Fruit fly (Drosophila melanogaster) whole organism, embryonic: ENCODE measurements around the gene Cyp1.

Experiments used
- Awh ChIP-seq: fragments of 200-800 bp; sonication (Bioruptor generic); IDR thresholded peaks from 2 replicates; pipeline ENCODE4, ENCODE4 v1.3.6; 2022; ENCODE audit warnings: missing biosample characterization, missing genetic modification characterization
- Bdp1 ChIP-seq: fragments of 200-800 bp; sonication (Bioruptor generic); optimal IDR thresholded peaks from 3 replicates; lab custom pipeline; 2016; ENCODE audit warnings: missing biosample characterization, missing genetic modification characterization
- CG10267 ChIP-seq: fragments of 200-800 bp; sonication (Bioruptor generic); optimal IDR thresholded peaks from 2 replicates; lab custom pipeline; 2018; ENCODE audit warnings: missing biosample characterization, mild to moderate bottlenecking, missing genetic modification characterization, moderate library complexity
- CG12219 ChIP-seq: fragments of 200-800 bp; sonication (Bioruptor generic); optimal IDR thresholded peaks from 3 replicates; lab custom pipeline; 2018; ENCODE audit warnings: missing biosample characterization, mild to moderate bottlenecking, missing genetic modification characterization
- CG12391 ChIP-seq: fragments of 200-800 bp; sonication (Bioruptor generic); optimal IDR thresholded peaks from 3 replicates; lab custom pipeline; 2018; ENCODE audit warnings: missing biosample characterization, mild to moderate bottlenecking, missing genetic modification characterization, moderate library complexity
- CG13624 ChIP-seq: fragments of 200-800 bp; sonication (Bioruptor generic); optimal IDR thresholded peaks from 2 replicates; lab custom pipeline; 2016; ENCODE audit warnings: missing biosample characterization, missing genetic modification characterization
- CG14860 ChIP-seq: fragments of 200-800 bp; sonication (Bioruptor generic); IDR thresholded peaks from 3 replicates; pipeline ENCODE4 v1.3.6; 2022; ENCODE audit warnings: missing biosample characterization, missing genetic modification characterization; ENCODE audit not compliant: partially characterized antibody
- CG17385 ChIP-seq: fragments of 200-800 bp; sonication (Bioruptor generic); optimal IDR thresholded peaks from 3 replicates; lab custom pipeline; 2018; ENCODE audit warnings: missing biosample characterization, mild to moderate bottlenecking, missing genetic modification characterization
- CG1832 ChIP-seq: fragments of 200-800 bp; sonication (Bioruptor generic); optimal IDR thresholded peaks from 2 replicates; lab custom pipeline; 2017; ENCODE audit warnings: missing biosample characterization, mild to moderate bottlenecking, missing genetic modification characterization, inconsistent platforms
- CG18764 ChIP-seq: fragments of 200-800 bp; sonication (Bioruptor generic); optimal IDR thresholded peaks from 3 replicates; lab custom pipeline; 2016; ENCODE audit warnings: missing biosample characterization, missing genetic modification characterization
- CG31224 ChIP-seq: fragments of 200-800 bp; sonication (Bioruptor generic); IDR thresholded peaks from 2 replicates; pipeline ENCODE4 v1.3.6; 2022; ENCODE audit warnings: missing biosample characterization, missing genetic modification characterization
- CG3726 ChIP-seq: fragments of 200-800 bp; sonication (Bioruptor generic); IDR thresholded peaks from 3 replicates; pipeline ENCODE4, ENCODE4 v1.3.6; 2022; ENCODE audit warnings: missing biosample characterization, missing genetic modification characterization
- CG6254 ChIP-seq: fragments of 200-800 bp; sonication (Bioruptor generic); optimal IDR thresholded peaks from 3 replicates; lab custom pipeline; 2017; ENCODE audit warnings: mild to moderate bottlenecking, missing biosample characterization, missing genetic modification reagents, missing genetic modification characterization
- CG6683 ChIP-seq: fragments of 200-800 bp; sonication (Bioruptor generic); optimal IDR thresholded peaks from 2 replicates; lab custom pipeline; 2017; ENCODE audit warnings: missing biosample characterization, mild to moderate bottlenecking, missing genetic modification characterization, missing genetic modification reagents
- CG8089 ChIP-seq: fragments of 200-800 bp; sonication (Bioruptor generic); optimal IDR thresholded peaks from 3 replicates; lab custom pipeline; 2016; ENCODE audit warnings: missing biosample characterization, missing genetic modification characterization
- Dbx ChIP-seq: fragments of 200-800 bp; sonication (Bioruptor generic); IDR thresholded peaks from 3 replicates; pipeline ENCODE4 v1.3.6; 2022; ENCODE audit warnings: missing biosample characterization, missing genetic modification characterization
- Dll ChIP-seq: fragments of 200-800 bp; sonication (Bioruptor generic); IDR thresholded peaks from 4 replicates; pipeline ENCODE4 v1.3.6; 2022; ENCODE audit warnings: missing biosample characterization, missing genetic modification characterization; ENCODE audit not compliant: partially characterized antibody
- Doc3 ChIP-seq: fragments of 200-800 bp; sonication (Bioruptor generic); IDR thresholded peaks from 3 replicates; pipeline ENCODE4 v1.3.6; 2022; ENCODE audit warnings: missing biosample characterization, missing genetic modification characterization; ENCODE audit not compliant: partially characterized antibody
- E2f1 ChIP-seq: fragments of 200-800 bp; sonication (Bioruptor generic); IDR thresholded peaks from 2 replicates; pipeline ENCODE4 v1.3.6; 2022; ENCODE audit warnings: missing biosample characterization, missing genetic modification characterization
- HLH4C ChIP-seq: fragments of 200-800 bp; sonication (Bioruptor generic); IDR thresholded peaks from 3 replicates; pipeline ENCODE4 v1.3.6; 2022; ENCODE audit warnings: missing biosample characterization, missing genetic modification characterization; ENCODE audit not compliant: partially characterized antibody
- Hand ChIP-seq: fragments of 200-800 bp; sonication (Bioruptor generic); optimal IDR thresholded peaks from 2 replicates; lab custom pipeline; 2017; ENCODE audit warnings: mild to moderate bottlenecking, missing biosample characterization, missing genetic modification reagents, missing genetic modification characterization
- Hr39 ChIP-seq: fragments of >200 bp; optimal IDR thresholded peaks from 2 replicates; lab custom pipeline; 2017
- Lpt ChIP-seq: fragments of >200 bp; optimal IDR thresholded peaks from 2 replicates; lab custom pipeline; 2018; ENCODE audit warnings: missing biosample characterization, missing genetic modification characterization
- Nf-YC ChIP-seq: fragments of 200-800 bp; optimal IDR thresholded peaks from 3 replicates; lab custom pipeline; 2019; ENCODE audit warnings: missing biosample characterization, mild to moderate bottlenecking, missing genetic modification characterization, moderate library complexity
- Rfx ChIP-seq: fragments of 200-800 bp; sonication (Bioruptor generic); IDR thresholded peaks from 2 replicates; pipeline ENCODE4 v1.3.6; 2022; ENCODE audit warnings: missing biosample characterization, missing genetic modification characterization
- TFAM ChIP-seq: fragments of 200-800 bp; sonication (Bioruptor generic); optimal IDR thresholded peaks from 2 replicates; lab custom pipeline; 2017; ENCODE audit warnings: missing biosample characterization, missing genetic modification characterization, inconsistent platforms
- ara ChIP-seq: fragments of 200-800 bp; sonication (Bioruptor generic); IDR thresholded peaks from 2 replicates; pipeline ENCODE4 v1.3.6; 2022; ENCODE audit warnings: missing biosample characterization, missing genetic modification characterization
- btn ChIP-seq: fragments of 200-800 bp; sonication (Bioruptor generic); optimal IDR thresholded peaks from 2 replicates; lab custom pipeline; 2016; ENCODE audit warnings: missing biosample characterization, missing genetic modification characterization
- corto ChIP-seq: fragments of 200-800 bp; sonication (Bioruptor generic); optimal IDR thresholded peaks from 2 replicates; lab custom pipeline; 2016; ENCODE audit warnings: missing biosample characterization, mild to moderate bottlenecking, missing genetic modification characterization, moderate library complexity
- dan ChIP-seq: fragments of 200-800 bp; sonication (Bioruptor generic); IDR thresholded peaks from 2 replicates; pipeline ENCODE4 v1.3.6; 2022; ENCODE audit warnings: missing biosample characterization, missing genetic modification characterization
- fd96Cb ChIP-seq: fragments of 200-800 bp; sonication (Bioruptor generic); optimal IDR thresholded peaks from 2 replicates; lab custom pipeline; 2018; ENCODE audit warnings: missing biosample characterization, mild to moderate bottlenecking, missing genetic modification characterization, moderate library complexity
- gcm ChIP-seq: fragments of 200-800 bp; sonication (Bioruptor generic); optimal IDR thresholded peaks from 2 replicates; lab custom pipeline; 2019; ENCODE audit warnings: missing biosample characterization, mild to moderate bottlenecking, missing genetic modification characterization, moderate library complexity
- jing ChIP-seq: fragments of 200-800 bp; sonication (Bioruptor generic); optimal IDR thresholded peaks from 2 replicates; lab custom pipeline; 2018; ENCODE audit warnings: missing biosample characterization, mild to moderate bottlenecking, missing genetic modification characterization
- kni ChIP-seq: fragments of 200-800 bp; sonication (Bioruptor generic); optimal IDR thresholded peaks from 3 replicates; lab custom pipeline; 2017; ENCODE audit warnings: mild to moderate bottlenecking, missing biosample characterization, missing genetic modification reagents, missing genetic modification characterization
- lilli ChIP-seq: fragments of 200-800 bp; sonication (Bioruptor generic); optimal IDR thresholded peaks from 3 replicates; lab custom pipeline; 2016; ENCODE audit warnings: missing biosample characterization, missing genetic modification characterization
- lola ChIP-seq, 3 experiments: fragments of >200 bp in 2 of 3; fragments of 200-800 bp in 1 of 3; sonication (Bioruptor generic) in 1 of 3; optimal IDR thresholded peaks; 2 replicates each; lab custom pipeline; 2017 to 2019; ENCODE audit warnings: missing biosample characterization in 3 of 3, missing genetic modification characterization in 3 of 3, mild to moderate bottlenecking in 1 of 3, moderate library complexity in 1 of 3
- luna ChIP-seq: fragments of 200-800 bp; sonication (Bioruptor generic); optimal IDR thresholded peaks from 2 replicates; lab custom pipeline; 2016; ENCODE audit warnings: missing biosample characterization, missing genetic modification characterization
- mld ChIP-seq: fragments of 200-800 bp; sonication (Bioruptor generic); IDR thresholded peaks from 3 replicates; pipeline ENCODE4 v1.3.6; 2022; ENCODE audit warnings: missing biosample characterization, missing genetic modification characterization; ENCODE audit not compliant: partially characterized antibody
- nau ChIP-seq: fragments of 200-800 bp; sonication (Bioruptor generic); optimal IDR thresholded peaks from 3 replicates; lab custom pipeline; 2017; ENCODE audit warnings: missing biosample characterization, mild to moderate bottlenecking, missing genetic modification characterization, missing genetic modification reagents
- p53 ChIP-seq: fragments of 200-800 bp; sonication (Bioruptor generic); optimal IDR thresholded peaks from 2 replicates; lab custom pipeline; 2016; ENCODE audit warnings: missing biosample characterization, missing genetic modification characterization
- pfk ChIP-seq: fragments of 200-800 bp; sonication (Bioruptor generic); optimal IDR thresholded peaks from 2 replicates; lab custom pipeline; 2018; ENCODE audit warnings: missing biosample characterization, mild to moderate bottlenecking, missing genetic modification characterization, moderate library complexity
- pros ChIP-seq: fragments of 200-800 bp; sonication (Bioruptor generic); optimal IDR thresholded peaks from 3 replicates; lab custom pipeline; 2019; ENCODE audit warnings: missing biosample characterization, mild to moderate bottlenecking, missing genetic modification characterization, moderate library complexity
- ranshi ChIP-seq: fragments of 200-800 bp; sonication (Bioruptor generic); IDR thresholded peaks from 2 replicates; pipeline ENCODE4 v1.3.6; 2022; ENCODE audit warnings: missing biosample characterization, missing genetic modification characterization
- repo ChIP-seq: fragments of 200-800 bp; sonication (Bioruptor generic); optimal IDR thresholded peaks from 2 replicates; lab custom pipeline; 2016; ENCODE audit warnings: missing biosample characterization, missing genetic modification characterization
- salm ChIP-seq: fragments of 200-800 bp; sonication (Bioruptor generic); optimal IDR thresholded peaks from 2 replicates; lab custom pipeline; 2018; ENCODE audit warnings: missing biosample characterization, mild to moderate bottlenecking, missing genetic modification characterization
- sens ChIP-seq: fragments of 200-800 bp; sonication (Bioruptor generic); peaks from one replicate; lab custom pipeline; 2016; ENCODE audit warnings: missing biosample characterization, missing genetic modification characterization
- sr ChIP-seq: fragments of 200-800 bp; sonication (Bioruptor generic); IDR thresholded peaks from 3 replicates; pipeline ENCODE4 v1.3.6; 2022; ENCODE audit warnings: missing biosample characterization, missing genetic modification characterization
- tna ChIP-seq: fragments of 200-800 bp; sonication (Bioruptor generic); IDR thresholded peaks from 2 replicates; pipeline ENCODE4 v1.3.6; 2022; ENCODE audit warnings: missing biosample characterization, missing genetic modification characterization; ENCODE audit not compliant: partially characterized antibody
- tx ChIP-seq: fragments of 200-800 bp; sonication (Bioruptor generic); optimal IDR thresholded peaks from 2 replicates; lab custom pipeline; 2016; ENCODE audit warnings: missing biosample characterization, missing genetic modification characterization
- zen ChIP-seq: fragments of 200-800 bp; sonication (Bioruptor generic); optimal IDR thresholded peaks from 3 replicates; lab custom pipeline; 2018; ENCODE audit warnings: missing biosample characterization, mild to moderate bottlenecking, missing genetic modification characterization, moderate library complexity

Cyp1 gene

dm6 chrX:16278783-16279182 lies 41.4 kb downstream of the Cyp1 start (continued):
- TF ChIP-seq repo (GFP tag; lab: Kevin White, UChicago) (peak; percentile 60), tx (GFP tag; lab: Kevin White, UChicago) (peak; percentile 31), Dbx (GFP tag; lab: Robert Waterston, UW) (peak; percentile 53; the same call in 1 of the 3 replicates), pros (GFP tag; lab: Kevin White, UChicago) (peak; percentile 75), p53 (GFP tag; lab: Kevin White, UChicago) (no peak), corto (GFP tag; lab: Kevin White, UChicago) (peak; percentile 40), btn (GFP tag; lab: Kevin White, UChicago) (no peak), luna (GFP tag; lab: Kevin White, UChicago) (no peak), E2f1 (GFP tag; lab: Robert Waterston, UW) (peak; percentile 81), lola (GFP tag; optimal IDR thresholded peaks at IDR 0.05; lab: Kevin White, UChicago) (peak in 1 of 3 experiments; percentile 86), gcm (GFP tag; lab: Kevin White, UChicago) (peak; percentile 84), CG10267 (tag; lab: Kevin White, UChicago) (peak; percentile 82), CG12219 (GFP tag; lab: Kevin White, UChicago) (peak; percentile 87), CG18764 (GFP tag; lab: Kevin White, UChicago) (peak; percentile 97), CG12391 (tag; lab: Kevin White, UChicago) (peak; percentile 88), Hr39 (lab: Kevin White, UChicago) (no peak), CG8089 (GFP tag; lab: Kevin White, UChicago) (peak; percentile 16), tna (GFP tag; lab: Robert Waterston, UW) (no peak), dan (GFP tag; lab: Robert Waterston, UW) (peak; percentile 63; the same call in 1 of the 2 replicates), Lpt (GFP tag; lab: Kevin White, UChicago) (no peak), CG1832 (GFP tag; lab: Kevin White, UChicago) (no peak), fd96Cb (tag; lab: Kevin White, UChicago) (peak; percentile 80), Doc3 (GFP tag; lab: Robert Waterston, UW) (no peak), CG17385 (GFP tag; lab: Kevin White, UChicago) (peak; percentile 83), CG6254 (GFP tag; lab: Kevin White, UChicago) (peak; percentile 93), Awh (GFP tag; lab: Robert Waterston, UW) (peak; percentile 87), jing (GFP tag; lab: Kevin White, UChicago) (peak; percentile 69), HLH4C (GFP tag; lab: Robert Waterston, UW) (no peak), CG31224 (GFP tag; lab: Robert Waterston, UW) (peak; percentile 60; the same call in 1 of the 2 replicates), Bdp1 (GFP tag; lab: Kevin White, UChicago) (peak; percentile 40), lilli (GFP tag; lab: Kevin White, UChicago) (peak; percentile 20), kni (GFP tag; lab: Kevin White, UChicago) (peak; percentile 85), CG6683 (GFP tag; lab: Kevin White, UChicago) (peak; percentile 71), CG14860 (GFP tag; lab: Robert Waterston, UW) (no peak), Hand (GFP tag; lab: Kevin White, UChicago) (peak; percentile 81), TFAM (GFP tag; lab: Kevin White, UChicago) (peak; percentile 51), salm (tag; lab: Kevin White, UChicago) (peak; percentile 82), sr (GFP tag; lab: Robert Waterston, UW) (peak; percentile 66), Rfx (GFP tag; lab: Robert Waterston, UW) (peak; percentile 84), mld (GFP tag; lab: Robert Waterston, UW) (no peak), CG3726 (GFP tag; lab: Robert Waterston, UW) (peak; percentile 69; the same call in 2 of the 3 replicates), ara (GFP tag; lab: Robert Waterston, UW) (peak; percentile 88), CG13624 (GFP tag; lab: Kevin White, UChicago) (no peak), Dll (no peak), nau (GFP tag; lab: Kevin White, UChicago) (peak; percentile 74), pfk (GFP tag; lab: Kevin White, UChicago) (peak; percentile 57), ranshi (GFP tag; lab: Robert Waterston, UW) (peak; percentile 89), sens (GFP tag; lab: Kevin White, UChicago) (peak; percentile 87), zen (tag; lab: Kevin White, UChicago) (peak; percentile 79), Nf-YC (tag; lab: Kevin White, UChicago) (peak; percentile 82)
